Fruit fly (Drosophila melanogaster) whole organism, embryonic: ENCODE data around the gene CG17687.

Experiments used
- Blimp-1 ChIP-seq: fragments of 200-800 bp; sonication (Bioruptor generic); optimal IDR thresholded peaks from 3 replicates; lab custom pipeline; 2018; ENCODE audit warnings: missing biosample characterization, missing genetic modification characterization, mild to moderate bottlenecking, moderate library complexity, missing genetic modification reagents
- CG10565 ChIP-seq: fragments of 200-800 bp; sonication (Bioruptor generic); optimal IDR thresholded peaks from 3 replicates; lab custom pipeline; 2016; ENCODE audit warnings: missing biosample characterization, mild to moderate bottlenecking, missing genetic modification characterization
- CG11093 ChIP-seq: fragments of 200-800 bp; sonication (Bioruptor generic); IDR thresholded peaks from 3 replicates; pipeline ENCODE4 v1.3.6; 2022; ENCODE audit warnings: missing biosample characterization, missing genetic modification characterization
- CG11456 ChIP-seq: fragments of 200-800 bp; sonication (Bioruptor generic); IDR thresholded peaks from 3 replicates; pipeline ENCODE4 v1.3.6; 2022; ENCODE audit warnings: missing biosample characterization, missing genetic modification characterization
- CG13287 ChIP-seq: fragments of 200-800 bp; sonication (Bioruptor generic); IDR thresholded peaks from 2 replicates; pipeline ENCODE4 v1.3.6; 2022; ENCODE audit warnings: missing biosample characterization, missing genetic modification characterization; ENCODE audit not compliant: partially characterized antibody
- CG15479 ChIP-seq: fragments of 200-800 bp; sonication (Bioruptor generic); optimal IDR thresholded peaks from 3 replicates; lab custom pipeline; 2019; ENCODE audit warnings: missing biosample characterization, mild to moderate bottlenecking, missing genetic modification characterization, moderate library complexity
- CG16815 ChIP-seq: fragments of 200-800 bp; sonication (Bioruptor generic); optimal IDR thresholded peaks from 3 replicates; lab custom pipeline; 2017; ENCODE audit warnings: missing biosample characterization, mild to moderate bottlenecking, missing genetic modification characterization
- CG4282 ChIP-seq: fragments of 200-800 bp; sonication (Bioruptor generic); optimal IDR thresholded peaks from 2 replicates; lab custom pipeline; 2016; ENCODE audit warnings: missing biosample characterization, missing genetic modification characterization
- CG5953 ChIP-seq: fragments of 200-800 bp; sonication (Bioruptor generic); IDR thresholded peaks from 2 replicates; pipeline ENCODE4 v1.3.6; 2022; ENCODE audit warnings: missing biosample characterization, missing genetic modification characterization
- CG7271 ChIP-seq: fragments of 200-800 bp; sonication (Bioruptor generic); optimal IDR thresholded peaks from 2 replicates; lab custom pipeline; 2018; ENCODE audit warnings: missing biosample characterization, mild to moderate bottlenecking, missing genetic modification characterization, moderate library complexity
- CkIIα-i1 ChIP-seq: fragments of 200-800 bp; sonication (Bioruptor generic); IDR thresholded peaks from 2 replicates; pipeline ENCODE4 v1.3.6; 2022; ENCODE audit warnings: missing biosample characterization, missing genetic modification characterization
- D19B ChIP-seq: fragments of 200-800 bp; sonication (Bioruptor generic); optimal IDR thresholded peaks from 2 replicates; lab custom pipeline; 2017; ENCODE audit warnings: missing biosample characterization, mild to moderate bottlenecking, missing genetic modification characterization
- E2f2 ChIP-seq: fragments of 200-800 bp; sonication (Bioruptor generic); IDR thresholded peaks from 2 replicates; pipeline ENCODE4 v1.3.6; 2022; ENCODE audit warnings: missing biosample characterization, missing genetic modification characterization
- Ets65A ChIP-seq: fragments of 200-800 bp; sonication (Bioruptor generic); peaks from one replicate; lab custom pipeline; 2016; ENCODE audit warnings: missing biosample characterization, missing genetic modification characterization
- GATAe ChIP-seq: fragments of 200-800 bp; sonication (Bioruptor generic); conservative IDR thresholded peaks from 2 replicates; pipeline ENCODE4 v1.3.6; 2022; ENCODE audit warnings: missing biosample characterization, missing genetic modification characterization
- HmgZ ChIP-seq: fragments of 200-800 bp; sonication (Bioruptor generic); optimal IDR thresholded peaks from 2 replicates; lab custom pipeline; 2018; ENCODE audit warnings: missing biosample characterization, mild to moderate bottlenecking, missing genetic modification characterization
- Hmx ChIP-seq: fragments of 200-800 bp; sonication (Bioruptor generic); optimal IDR thresholded peaks from 2 replicates; lab custom pipeline; 2016; ENCODE audit warnings: missing biosample characterization, missing genetic modification characterization
- Jarid2 ChIP-seq: fragments of 200-800 bp; sonication (Bioruptor generic); optimal IDR thresholded peaks from 3 replicates; lab custom pipeline; 2017; ENCODE audit warnings: mild to moderate bottlenecking, missing biosample characterization, missing genetic modification reagents, missing genetic modification characterization
- Lhr ChIP-seq: fragments of 200-800 bp; sonication (Bioruptor generic); optimal IDR thresholded peaks from 3 replicates; lab custom pipeline; 2017; ENCODE audit warnings: mild to moderate bottlenecking, missing biosample characterization, missing genetic modification reagents, missing genetic modification characterization
- Oaz ChIP-seq: fragments of 200-800 bp; sonication (Bioruptor generic); IDR thresholded peaks from 2 replicates; pipeline ENCODE4 v1.3.6; 2022; ENCODE audit warnings: missing biosample characterization, missing genetic modification characterization
- Rfx ChIP-seq: fragments of 200-800 bp; sonication (Bioruptor generic); IDR thresholded peaks from 2 replicates; pipeline ENCODE4 v1.3.6; 2022; ENCODE audit warnings: missing biosample characterization, missing genetic modification characterization
- Rx ChIP-seq: fragments of 200-800 bp; sonication (Bioruptor generic); IDR thresholded peaks from 2 replicates; pipeline ENCODE4 v1.3.6; 2022; ENCODE audit warnings: missing biosample characterization, missing genetic modification characterization
- Trl ChIP-seq, 3 experiments: fragments of >200 bp in 2 of 3; fragments of 200-800 bp in 1 of 3; sonication (Bioruptor generic) in 1 of 3; optimal IDR thresholded peaks; 2 replicates in 1 of 3; 3 replicates in 2 of 3; lab custom pipeline; 2016 to 2017; ENCODE audit warnings: missing biosample characterization in 1 of 3, missing genetic modification characterization in 1 of 3
- cad ChIP-seq: fragments of >200 bp; optimal IDR thresholded peaks from 2 replicates; lab custom pipeline; 2017; ENCODE audit warnings: missing biosample characterization, missing genetic modification characterization
- esg ChIP-seq: fragments of 200-800 bp; sonication (Bioruptor generic); conservative IDR thresholded peaks from 2 replicates; pipeline ENCODE4 v1.3.6; 2022; ENCODE audit warnings: missing biosample characterization, missing genetic modification characterization
- grau ChIP-seq: fragments of 200-800 bp; optimal IDR thresholded peaks from 3 replicates; lab custom pipeline; 2019; ENCODE audit warnings: missing biosample characterization, mild to moderate bottlenecking, missing genetic modification characterization, moderate library complexity
- hb ChIP-seq: fragments of 200-800 bp; sonication (Bioruptor generic); IDR thresholded peaks from 3 replicates; pipeline ENCODE4 v1.3.6; 2022; ENCODE audit warnings: missing biosample characterization, missing genetic modification characterization; ENCODE audit not compliant: partially characterized antibody
- hth ChIP-seq: fragments of >200 bp; optimal IDR thresholded peaks from 2 replicates; lab custom pipeline; 2017; ENCODE audit warnings: inconsistent platforms
- jigr1 ChIP-seq: fragments of 200-800 bp; sonication (Bioruptor generic); IDR thresholded peaks from 3 replicates; pipeline ENCODE4 v1.3.6; 2022; ENCODE audit warnings: missing biosample characterization, missing genetic modification characterization
- klu ChIP-seq: fragments of 200-800 bp; sonication (Bioruptor generic); IDR thresholded peaks from 2 replicates; pipeline ENCODE4 v1.3.6; 2022; ENCODE audit warnings: missing biosample characterization, missing genetic modification characterization
- nerfin-2 ChIP-seq: fragments of 200-800 bp; sonication (Bioruptor generic); IDR thresholded peaks from 2 replicates; pipeline ENCODE4 v1.3.6; 2022; ENCODE audit warnings: missing biosample characterization, missing genetic modification characterization; ENCODE audit not compliant: partially characterized antibody
- onecut ChIP-seq: fragments of 200-800 bp; sonication (Bioruptor generic); IDR thresholded peaks from 2 replicates; pipeline ENCODE4 v1.3.6; 2022; ENCODE audit warnings: missing biosample characterization, missing genetic modification characterization
- run ChIP-seq: fragments of 200-800 bp; sonication (Bioruptor generic); optimal IDR thresholded peaks from 3 replicates; lab custom pipeline; 2018; ENCODE audit warnings: missing biosample characterization, mild to moderate bottlenecking, missing genetic modification characterization
- sd ChIP-seq: fragments of 200-800 bp; sonication (Bioruptor generic); optimal IDR thresholded peaks from 3 replicates; lab custom pipeline; 2018; ENCODE audit warnings: missing biosample characterization, mild to moderate bottlenecking, missing genetic modification characterization, moderate library complexity
- slou ChIP-seq: fragments of 200-800 bp; sonication (Bioruptor generic); optimal IDR thresholded peaks from 3 replicates; lab custom pipeline; 2016; ENCODE audit warnings: missing biosample characterization, missing genetic modification characterization
- stc ChIP-seq: fragments of 200-800 bp; sonication (Bioruptor generic); IDR thresholded peaks from 2 replicates; pipeline ENCODE4 v1.3.6; 2022; ENCODE audit warnings: missing biosample characterization, missing genetic modification characterization
- tll ChIP-seq, 2 experiments: fragments of 200-800 bp in 1 of 2; fragments of >200 bp in 1 of 2; sonication (Bioruptor generic) in 1 of 2; optimal IDR thresholded peaks; 2 replicates each; lab custom pipeline; 2017 to 2019; ENCODE audit warnings: missing biosample characterization in 2 of 2, missing genetic modification characterization in 2 of 2, mild to moderate bottlenecking in 1 of 2, moderate library complexity in 1 of 2
- twi ChIP-seq: fragments of 200-800 bp; optimal IDR thresholded peaks from 2 replicates; lab custom pipeline; 2019; ENCODE audit warnings: missing biosample characterization, mild to moderate bottlenecking, missing genetic modification characterization, moderate library complexity
- zen ChIP-seq: fragments of 200-800 bp; sonication (Bioruptor generic); optimal IDR thresholded peaks from 3 replicates; lab custom pipeline; 2018; ENCODE audit warnings: missing biosample characterization, mild to moderate bottlenecking, missing genetic modification characterization, moderate library complexity
- zf30C ChIP-seq: fragments of 200-800 bp; sonication (Bioruptor generic); optimal IDR thresholded peaks from 3 replicates; lab custom pipeline; 2018; ENCODE audit warnings: missing biosample characterization, mild to moderate bottlenecking, missing genetic modification characterization

The CG17687 gene

dm6 chr3L:13377657-13378056 is 28.8 kb downstream of the CG17687 start, which contains the start of gene CG14111:
CG14111 (plus strand) TSS chr3L:13377957.
- TF ChIP-seq D19B (GFP tag; lab: Kevin White, UChicago) (no peak), CG4282 (GFP tag; lab: Kevin White, UChicago) (no peak), Ets65A (peak; percentile 0), CG10565 (no peak)

dm6 chr3L:13378202-13378601 is 29.4 kb downstream of the CG17687 start, which contains the start of gene SNCF:
SNCF (plus strand) TSS chr3L:13378583.
- TF ChIP-seq slou (GFP tag; lab: Kevin White, UChicago) (no peak), CG15479 (peak; percentile 49), zen (tag; lab: Kevin White, UChicago) (peak; percentile 98), zf30C (GFP tag; lab: Kevin White, UChicago) (no peak), CG7271 (tag; lab: Kevin White, UChicago) (peak; percentile 70), cad (GFP tag; lab: Kevin White, UChicago) (peak; percentile 99), tll (GFP tag; optimal IDR thresholded peaks at IDR 0.05; lab: Kevin White, UChicago) (peak in 1 of 2 experiments; percentile 87), esg (GFP tag; lab: Robert Waterston, UW) (no peak), Trl (optimal IDR thresholded peaks at IDR 0.05; lab: Kevin White, UChicago) (no peak), Trl (GFP tag; optimal IDR thresholded peaks at IDR 0.05; lab: Kevin White, UChicago) (no peak), twi (tag; lab: Kevin White, UChicago) (peak; percentile 54), Hmx (GFP tag; lab: Kevin White, UChicago) (no peak), hth (lab: Kevin White, UChicago) (no peak)

- TF ChIP-seq Lhr (GFP tag; lab: Kevin White, UChicago) (no peak), Rfx (GFP tag; lab: Robert Waterston, UW) (no peak), GATAe (no peak), nerfin-2 (GFP tag; lab: Robert Waterston, UW) (no peak), sd (no peak), E2f2 (GFP tag; lab: Robert Waterston, UW) (no peak), Ets65A (peak; percentile 26), Blimp-1 (GFP tag; lab: Kevin White, UChicago) (peak; percentile 98)
- TF ChIP-seq, all 482 proteins: peak for 2
Observed at dm6 chr3L:13381160-13381559, 32.3 kb downstream of the CG17687 start, which contains the start of gene CG14107. CG14107 (minus strand) TSS chr3L:13381346.

- TF ChIP-seq Ets65A (peak; percentile 36), hth (lab: Kevin White, UChicago) (no peak)
Observed at dm6 chr3L:13382061-13382815, 33.4 kb downstream of the CG17687 start, which contains the start of gene ImpL1. ImpL1 (plus strand) TSS chr3L:13382765.

dm6 chr3L:13384489-13384888 is 35.7 kb downstream of the CG17687 start, which contains the start of gene CG14110:
CG14110 (plus strand) TSS chr3L:13384789.
- no peak for TF ChIP-seq CkIIα-i1 (GFP tag; lab: Robert Waterston, UW)
- no peak for TF ChIP-seq CG11456 (GFP tag; lab: Robert Waterston, UW)
- no peak for TF ChIP-seq jigr1
- no peak for TF ChIP-seq CG13287
- TF ChIP-seq CG5953 (GFP tag; lab: Robert Waterston, UW), result no peak
- no peak for TF ChIP-seq CG15479
- TF ChIP-seq Rx (GFP tag; lab: Robert Waterston, UW), result no peak
- no peak for TF ChIP-seq stc
- no peak for TF ChIP-seq Jarid2 (GFP tag; lab: Kevin White, UChicago)
- TF ChIP-seq CG11093 (GFP tag; lab: Robert Waterston, UW), result no peak
- no peak for TF ChIP-seq run (tag; lab: Kevin White, UChicago)
- TF ChIP-seq onecut (GFP tag; lab: Robert Waterston, UW), result no peak
- TF ChIP-seq CG16815 (GFP tag; lab: Kevin White, UChicago), result no peak
- TF ChIP-seq Oaz (GFP tag; lab: Robert Waterston, UW), result no peak
- no peak for TF ChIP-seq HmgZ
- TF ChIP-seq klu (GFP tag; lab: Robert Waterston, UW), result no peak
- TF ChIP-seq grau (tag; lab: Kevin White, UChicago), result no peak
- no peak for TF ChIP-seq hb (GFP tag; lab: Robert Waterston, UW)
- TF ChIP-seq, all 482 proteins: peak for 0
